Fruit fly (Drosophila melanogaster): ENCODE measurements around the gene pip.

Gene pip

DNA sequence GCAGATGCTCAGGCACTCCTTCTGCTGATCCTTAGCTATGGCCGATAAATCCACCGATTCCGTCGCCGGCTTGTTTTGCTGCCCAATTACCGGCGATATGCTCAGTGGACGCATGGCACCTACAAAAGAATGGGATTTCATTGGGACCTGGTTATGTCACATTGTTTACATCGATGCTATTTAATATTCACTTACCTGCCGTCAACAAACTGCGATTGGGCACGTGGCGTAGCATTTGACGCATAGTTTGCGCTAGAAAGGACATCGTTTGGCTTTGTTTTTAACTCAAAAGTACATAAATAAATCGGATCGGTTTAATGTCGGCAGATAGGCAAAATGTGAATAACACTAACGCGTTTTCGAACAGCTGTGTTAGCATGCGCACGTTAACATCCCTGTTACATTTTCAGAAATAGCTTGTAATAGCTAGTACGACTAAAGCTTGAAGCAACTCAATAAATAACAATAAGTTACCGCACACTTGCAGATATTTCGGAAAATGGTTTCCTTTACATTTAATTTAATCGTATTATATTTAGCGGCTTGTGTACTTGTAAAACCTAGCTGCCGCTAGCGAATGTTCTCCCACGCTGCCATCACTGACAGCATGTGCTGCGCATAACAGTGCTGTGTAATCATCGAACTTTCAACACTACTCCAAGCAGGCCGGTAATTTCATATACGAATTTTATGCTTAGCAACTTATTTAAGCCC is 82.5 kb downstream of the pip start, which contains the start of the genes mRpL21 and rept (continued):
- no peak for TF ChIP-seq Dip2 (GFP tag; IDR thresholded peaks at IDR 0.05)
- TF ChIP-seq CG10959 (GFP tag; IDR thresholded peaks at IDR 0.05) = no peak
- no peak for TF ChIP-seq danr (GFP tag; IDR thresholded peaks at IDR 0.05)
- TF ChIP-seq corto (GFP tag; optimal IDR thresholded peaks at IDR 0.05) = no peak
- TF ChIP-seq jumu (GFP tag; optimal IDR thresholded peaks at IDR 0.05) = peak; percentile 36
- peak; percentile 56 for TF ChIP-seq bab2 (GFP tag; optimal IDR thresholded peaks at IDR 0.05)
- no peak for TF ChIP-seq hbn (GFP tag; IDR thresholded peaks at IDR 0.05; ENCODE audit: partially characterized antibody)
- peak; percentile 35 for TF ChIP-seq CG2712 (tag; optimal IDR thresholded peaks at IDR 0.05)
- TF ChIP-seq lmd (GFP tag; IDR thresholded peaks at IDR 0.05) = peak; percentile 30; the same call in 1 of the 2 replicates
- TF ChIP-seq CG4730 (GFP tag; IDR thresholded peaks at IDR 0.05) = no peak
- no peak for TF ChIP-seq ab (GFP tag; optimal IDR thresholded peaks at IDR 0.05)
- TF ChIP-seq CG1647 (GFP tag; optimal IDR thresholded peaks at IDR 0.05) = peak; percentile 13
- no peak for TF ChIP-seq CkIIα-i1 (GFP tag; IDR thresholded peaks at IDR 0.05)
- TF ChIP-seq Elba2 (GFP tag; optimal IDR thresholded peaks at IDR 0.05) = no peak
- TF ChIP-seq Sox102F (GFP tag; optimal IDR thresholded peaks at IDR 0.05) = peak; percentile 5
- peak; percentile 16; the same call in 1 of the 2 replicates for TF ChIP-seq klu (GFP tag; IDR thresholded peaks at IDR 0.05)
- peak; percentile 51 for TF ChIP-seq az2 (GFP tag; optimal IDR thresholded peaks at IDR 0.05)
- TF ChIP-seq CG42726 (GFP tag; IDR thresholded peaks at IDR 0.05; ENCODE audit: partially characterized antibody) = no peak
- TF ChIP-seq slou (GFP tag; optimal IDR thresholded peaks at IDR 0.05) = no peak
- TF ChIP-seq CG12942 (GFP tag; optimal IDR thresholded peaks at IDR 0.05) = peak; percentile 28
- TF ChIP-seq unpg (GFP tag; optimal IDR thresholded peaks at IDR 0.05) = peak; percentile 52
- TF ChIP-seq HLH4C (GFP tag; IDR thresholded peaks at IDR 0.05; ENCODE audit: partially characterized antibody) = no peak
- TF ChIP-seq CG6813 (GFP tag; optimal IDR thresholded peaks at IDR 0.05) = no peak
- peak; percentile 26 for TF ChIP-seq CG8478 (optimal IDR thresholded peaks at IDR 0.05)
- TF ChIP-seq dmrt99B (tag; optimal IDR thresholded peaks at IDR 0.05) = peak; percentile 39
- no peak for TF ChIP-seq CG4404 (GFP tag; IDR thresholded peaks at IDR 0.05)
- TF ChIP-seq CG13624 (GFP tag; optimal IDR thresholded peaks at IDR 0.05) = peak; percentile 78
- peak; percentile 30 for TF ChIP-seq sd (tag; optimal IDR thresholded peaks at IDR 0.05)
- peak; percentile 56 for TF ChIP-seq CG14014 (GFP tag; IDR thresholded peaks at IDR 0.05)
- no peak for TF ChIP-seq CG7745 (tag; optimal IDR thresholded peaks at IDR 0.05)
- peak; percentile 95 for TF ChIP-seq CG10267 (tag; optimal IDR thresholded peaks at IDR 0.05)
- peak; percentile 44 for TF ChIP-seq CG18619 (GFP tag; optimal IDR thresholded peaks at IDR 0.05)
- TF ChIP-seq CG17829 (tag; optimal IDR thresholded peaks at IDR 0.05) = peak; percentile 41
- peak; percentile 44; the same call in 1 of the 2 replicates for TF ChIP-seq Taf1 (GFP tag; IDR thresholded peaks at IDR 0.05)
- peak; percentile 36 for TF ChIP-seq nerfin-1 (tag; optimal IDR thresholded peaks at IDR 0.05)
- TF ChIP-seq CG13775 (GFP tag; optimal IDR thresholded peaks at IDR 0.05) = peak; percentile 65
- peak; percentile 94 for TF ChIP-seq dm (GFP tag; optimal IDR thresholded peaks at IDR 0.05)
- TF ChIP-seq CG12104 (GFP tag; optimal IDR thresholded peaks at IDR 0.05) = no peak
- no peak for TF ChIP-seq wor (GFP tag; IDR thresholded peaks at IDR 0.05)
- no peak for TF ChIP-seq gt (GFP tag; IDR thresholded peaks at IDR 0.05)
- TF ChIP-seq CG9797 (GFP tag; optimal IDR thresholded peaks at IDR 0.05) = peak; percentile 67
- TF ChIP-seq unc-4 (GFP tag; IDR thresholded peaks at IDR 0.05; ENCODE audit: partially characterized antibody) = no peak
- peak; percentile 60 for TF ChIP-seq sob (GFP tag; IDR thresholded peaks at IDR 0.05)
- no peak for TF ChIP-seq D (optimal IDR thresholded peaks at IDR 0.05)
- peak; percentile 11 for TF ChIP-seq D (GFP tag; optimal IDR thresholded peaks at IDR 0.05)
- no peak for TF ChIP-seq Spps (tag; optimal IDR thresholded peaks at IDR 0.05)
- TF ChIP-seq CG15011 (GFP tag; optimal IDR thresholded peaks at IDR 0.05) = no peak
- no peak for TF ChIP-seq CG15696 (tag; optimal IDR thresholded peaks at IDR 0.05)
- peak; percentile 54; the same call in 1 of the 3 replicates for TF ChIP-seq ken (GFP tag; IDR thresholded peaks at IDR 0.05)
- peak; percentile 45; the same call in 2 of the 3 replicates for TF ChIP-seq dysf (GFP tag; IDR thresholded peaks at IDR 0.05)
- no peak for TF ChIP-seq CTCF (GFP tag; optimal IDR thresholded peaks at IDR 0.05)
